Worm (Caenorhabditis elegans): ENCODE measurements around the gene R11G1.7.
A peak's percentile ranks its signal among the peaks of the same experiment; 100 is the strongest.

The R11G1.7 gene

DNA sequence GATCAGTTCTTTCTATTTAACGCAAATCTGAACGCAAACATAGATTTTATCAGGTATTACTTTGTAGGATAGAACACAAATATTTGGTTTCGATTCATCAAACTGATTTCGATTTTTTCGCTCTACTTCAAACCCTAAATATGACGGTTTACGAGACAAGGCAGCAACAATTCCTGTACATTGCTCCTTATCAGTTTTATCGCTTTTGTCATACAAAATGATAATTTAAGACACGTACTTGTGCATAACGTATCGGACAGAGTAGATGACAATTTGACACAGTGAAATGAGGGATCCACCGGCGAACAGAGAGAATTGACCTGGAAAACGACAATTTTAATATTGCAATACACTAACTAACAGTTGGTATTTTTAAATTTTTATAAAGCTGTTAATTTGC is 42.4 kb upstream of the R11G1.7 start:
- TF ChIP-seq nhr-80 (tag; optimal IDR thresholded peaks at IDR 0.05) (peak; percentile 83), repo-1 (tag; optimal IDR thresholded peaks at IDR 0.05) (no peak), ceh-27 (GFP tag; optimal IDR thresholded peaks at IDR 0.05) (no peak), let-607 (tag; optimal IDR thresholded peaks at IDR 0.05) (peak; percentile 13 to 21), F10E7.11 (tag; optimal IDR thresholded peaks at IDR 0.05) (no peak), attf-6 (GFP tag; IDR thresholded peaks at IDR 0.05) (no peak)

DNA sequence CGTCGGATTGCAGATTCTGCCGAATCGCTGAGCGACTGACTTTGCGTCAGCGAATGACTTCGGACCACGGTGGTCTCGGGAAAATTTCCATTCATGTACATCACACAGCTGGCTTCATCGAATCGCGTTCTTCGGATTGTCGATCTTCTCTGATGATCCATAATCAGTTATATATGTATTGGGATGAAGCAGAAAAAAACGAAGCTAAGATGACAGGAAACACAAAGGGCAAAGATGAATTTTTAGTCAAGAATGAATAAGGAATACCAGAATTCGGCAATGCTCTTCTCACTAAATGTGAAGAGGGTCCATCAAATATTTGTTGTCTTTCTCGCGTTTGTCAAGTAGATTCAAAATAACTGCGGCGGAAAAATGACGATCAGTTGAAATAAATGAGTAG is 38.9 kb upstream of the R11G1.7 start, which contains the start of gene del-9:
Gene del-9, minus strand, starts transcription at position 101 of the 400 bp plus-strand sequence.
- no peak for TF ChIP-seq ztf-6 (GFP tag; IDR thresholded peaks at IDR 0.05)
- no peak for TF ChIP-seq T07F8.4 (tag; optimal IDR thresholded peaks at IDR 0.05)
- TF ChIP-seq ceh-58 (GFP tag; IDR thresholded peaks at IDR 0.05): no peak
- no peak for TF ChIP-seq Y67H2A.10 (GFP tag; conservative IDR thresholded peaks at IDR 0.05)
- TF ChIP-seq nhr-179 (tag; optimal IDR thresholded peaks at IDR 0.05): no peak
- TF ChIP-seq lin-54 (GFP tag; optimal IDR thresholded peaks at IDR 0.05): no peak
- no peak for TF ChIP-seq athp-1 (tag; optimal IDR thresholded peaks at IDR 0.05)
- no peak for TF ChIP-seq lsy-27 (tag; optimal IDR thresholded peaks at IDR 0.05; ENCODE audit: borderline replicate concordance, insufficient read depth)
- TF ChIP-seq ztf-22 (GFP tag; optimal IDR thresholded peaks at IDR 0.05): no peak
- no peak for TF ChIP-seq bed-1 (GFP tag; IDR thresholded peaks at IDR 0.05)
- TF ChIP-seq F10E7.11 (tag; optimal IDR thresholded peaks at IDR 0.05): no peak
- TF ChIP-seq snpc-1.1 (tag; optimal IDR thresholded peaks at IDR 0.05; ENCODE audit: insufficient read depth): no peak
- no peak for TF ChIP-seq K12H6.12 (tag; optimal IDR thresholded peaks at IDR 0.05)
- no peak for TF ChIP-seq nfyb-1 (GFP tag; IDR thresholded peaks at IDR 0.05)

DNA sequence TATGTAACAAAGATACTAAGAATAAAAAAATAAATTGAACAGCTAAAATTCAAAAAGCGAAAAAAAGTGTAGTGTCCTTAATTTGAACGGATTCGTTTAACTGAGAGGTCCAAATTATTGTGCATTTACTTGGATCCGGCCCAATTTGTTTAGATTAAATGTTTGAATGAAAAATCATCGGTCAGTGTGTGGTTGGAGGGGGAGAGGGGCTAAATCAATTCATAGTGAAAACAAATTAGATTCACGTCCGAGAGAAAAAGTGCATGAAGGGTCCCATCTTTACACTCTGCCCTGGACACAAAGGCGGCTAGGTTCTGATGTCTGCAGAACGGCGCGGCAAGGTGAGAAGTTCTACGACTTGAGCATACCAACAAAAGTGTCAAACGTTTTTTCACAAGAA is 37.2 kb upstream of the R11G1.7 start:
- TF ChIP-seq tbp1 (GFP tag; optimal IDR thresholded peaks at IDR 0.05) (no peak), chd-7 (tag; optimal IDR thresholded peaks at IDR 0.05) (no peak), die-1 (tag; optimal IDR thresholded peaks at IDR 0.05) (no peak), akir-1 (GFP tag; optimal IDR thresholded peaks at IDR 0.05) (no peak), atf-7 (tag; optimal IDR thresholded peaks at IDR 0.05) (no peak), zfh-2 (GFP tag; conservative IDR thresholded peaks at IDR 0.05) (no peak), him-1 (tag; optimal IDR thresholded peaks at IDR 0.05) (no peak), C06A6.2 (GFP tag; conservative IDR thresholded peaks at IDR 0.05) (no peak), rpc-1 (optimal IDR thresholded peaks at IDR 0.05) (no peak), rpc-1 (tag; optimal IDR thresholded peaks at IDR 0.05) (no peak), rec-8 (tag; optimal IDR thresholded peaks at IDR 0.05) (no peak), cebp-2 (GFP tag; IDR thresholded peaks at IDR 0.05) (no peak), sptf-2 (GFP tag; optimal IDR thresholded peaks at IDR 0.05) (no peak), lin-26 (GFP tag; IDR thresholded peaks at IDR 0.05) (no peak), F57C9.4 (tag; optimal IDR thresholded peaks at IDR 0.05) (no peak), nhr-27 (tag; optimal IDR thresholded peaks at IDR 0.05) (no peak), madf-8 (GFP tag; conservative IDR thresholded peaks at IDR 0.05) (no peak), rcor-1 (GFP tag; IDR thresholded peaks at IDR 0.05) (no peak), dpff-1 (tag; optimal IDR thresholded peaks at IDR 0.05) (no peak)

Data from whole organism, young adult.